Worm (Caenorhabditis elegans) whole organism, mixed stage, embryonic: ENCODE data around the gene srbc-62.

Experiments
- bed-3 ChIP-seq: fragments of 200-800 bp; sonication (Bioruptor generic); optimal IDR thresholded peaks from 3 replicates; lab custom pipeline; 2018; ENCODE audit warnings: mild to moderate bottlenecking, missing genetic modification characterization, moderate library complexity, missing compliant biosample characterization
- ceh-39 ChIP-seq: fragments of 150-350 bp; optimal IDR thresholded peaks from 2 replicates; lab custom pipeline; 2014; ENCODE audit warnings: missing biosample characterization, missing genetic modification characterization
- ceh-83 ChIP-seq: fragments of 200-800 bp; sonication (Bioruptor generic); optimal IDR thresholded peaks from 2 replicates; lab custom pipeline; 2018; ENCODE audit warnings: mild to moderate bottlenecking, missing genetic modification characterization, missing compliant biosample characterization
- ces-1 ChIP-seq: fragments of 150-350 bp; optimal IDR thresholded peaks from 2 replicates; lab custom pipeline; 2014; ENCODE audit warnings: missing biosample characterization, missing genetic modification reagents, missing genetic modification characterization
- elt-1 ChIP-seq: sonication (generic microtip); optimal IDR thresholded peaks from 2 replicates; lab custom pipeline; 2017; ENCODE audit warnings: missing genetic modification characterization, mild to moderate bottlenecking, missing compliant biosample characterization, antibody characterized with exemption, moderate library complexity, borderline replicate concordance; ENCODE audit not compliant: insufficient read depth
- elt-3 ChIP-seq: fragments of 150-350 bp; optimal IDR thresholded peaks from 2 replicates; lab custom pipeline; 2014; ENCODE audit warnings: missing biosample characterization, missing genetic modification characterization
- flh-1 ChIP-seq: fragments of 200-800 bp; sonication (Bioruptor generic); optimal IDR thresholded peaks from 2 replicates; lab custom pipeline; 2018; ENCODE audit warnings: mild to moderate bottlenecking, missing genetic modification characterization, moderate library complexity, missing compliant biosample characterization
- hlh-1 ChIP-seq: fragments of 150-350 bp; optimal IDR thresholded peaks from 2 replicates; lab custom pipeline; 2014; ENCODE audit warnings: missing biosample characterization, missing genetic modification reagents, missing genetic modification characterization
- lin-13 ChIP-seq: fragments of 150-350 bp; optimal IDR thresholded peaks from 2 replicates; lab custom pipeline; 2014; ENCODE audit warnings: missing biosample characterization, missing genetic modification characterization
- nhr-12 ChIP-seq: fragments of 150-350 bp; optimal IDR thresholded peaks from 2 replicates; lab custom pipeline; 2014; ENCODE audit warnings: missing biosample characterization, missing genetic modification characterization
- pha-4 ChIP-seq: fragments of 150-350 bp; optimal IDR thresholded peaks from 2 replicates; lab custom pipeline; 2018; ENCODE audit warnings: missing biosample characterization, missing genetic modification reagents, missing genetic modification characterization
- sptf-1 ChIP-seq: sonication (generic microtip); optimal IDR thresholded peaks from 2 replicates; lab custom pipeline; 2017; ENCODE audit warnings: mild to moderate bottlenecking, missing genetic modification characterization, moderate library complexity, missing compliant biosample characterization
- unc-39 ChIP-seq: fragments of 150-350 bp; optimal IDR thresholded peaks from 2 replicates; lab custom pipeline; 2014; ENCODE audit warnings: missing biosample characterization, missing genetic modification characterization

- no peak for TF ChIP-seq nhr-12 (tag; lab: Kevin White, UChicago)
- no peak for TF ChIP-seq elt-3 (tag; lab: Kevin White, UChicago)
- TF ChIP-seq lin-13 (tag; lab: Kevin White, UChicago): no peak
- TF ChIP-seq pha-4 (tag; lab: Kevin White, UChicago): no peak
- no peak for TF ChIP-seq unc-39 (tag; lab: Kevin White, UChicago)
- TF ChIP-seq sptf-1 (tag; lab: Kevin White, UChicago): no peak
- TF ChIP-seq bed-3 (GFP tag; lab: Kevin White, UChicago): no peak
- no peak for TF ChIP-seq ces-1 (GFP tag; lab: Kevin White, UChicago)
- TF ChIP-seq hlh-1 (tag; lab: Kevin White, UChicago): no peak
- TF ChIP-seq ceh-83 (GFP tag; lab: Kevin White, UChicago): no peak
- TF ChIP-seq flh-1 (GFP tag; lab: Kevin White, UChicago): no peak
- TF ChIP-seq ceh-39 (tag; lab: Kevin White, UChicago): no peak
- no peak for TF ChIP-seq elt-1
Measured at ce11 chrV:17248915-17249314, 31.1 kb downstream of the srbc-62 start, which contains the start of gene clec-243.
